Worm (Caenorhabditis elegans) whole organism, L2 larva: Measurements from ENCODE around the gene drd-1.

Source experiments
- C34F6.9 ChIP-seq: fragments of 150-350 bp; optimal IDR thresholded peaks from 2 replicates; lab custom pipeline; 2014; ENCODE audit warnings: missing biosample characterization, missing genetic modification characterization
- F13H6.1 ChIP-seq: sonication (generic microtip); optimal IDR thresholded peaks from 2 replicates; lab custom pipeline; 2016; ENCODE audit warnings: missing genetic modification characterization, missing compliant biosample characterization
- R02D3.7 ChIP-seq: fragments of 150-350 bp; optimal IDR thresholded peaks from 2 replicates; lab custom pipeline; 2014; ENCODE audit warnings: missing biosample characterization, missing genetic modification characterization
- alr-1 ChIP-seq: fragments of 150-350 bp; optimal IDR thresholded peaks from 2 replicates; lab custom pipeline; 2014; ENCODE audit warnings: missing biosample characterization, missing genetic modification characterization
- aly-2 ChIP-seq: fragments of 150-350 bp; optimal IDR thresholded peaks from 2 replicates; lab custom pipeline; 2014; ENCODE audit warnings: missing biosample characterization, missing genetic modification characterization
- blmp-1 ChIP-seq: sonication (generic microtip); optimal IDR thresholded peaks from 2 replicates; lab custom pipeline; 2017; ENCODE audit warnings: missing genetic modification characterization, mild to moderate bottlenecking, missing compliant biosample characterization, antibody characterized with exemption, moderate library complexity; ENCODE audit not compliant: insufficient read depth
- ceh-82 ChIP-seq: fragments of 150-350 bp; optimal IDR thresholded peaks from 2 replicates; lab custom pipeline; 2014; ENCODE audit warnings: missing biosample characterization, missing genetic modification characterization
- dmd-4 ChIP-seq: sonication (generic microtip); optimal IDR thresholded peaks from 2 replicates; lab custom pipeline; 2017; ENCODE audit warnings: missing biosample characterization, missing genetic modification characterization
- egl-27 ChIP-seq: sonication (generic microtip); optimal IDR thresholded peaks from 3 replicates; lab custom pipeline; 2017; ENCODE audit warnings: missing biosample characterization, missing genetic modification reagents, missing genetic modification characterization
- elt-1 ChIP-seq: fragments of 150-350 bp; optimal IDR thresholded peaks from 2 replicates; lab custom pipeline; 2014; ENCODE audit warnings: missing biosample characterization, missing genetic modification characterization
- elt-3 ChIP-seq: sonication (generic microtip); optimal IDR thresholded peaks from 2 replicates; lab custom pipeline; 2017; ENCODE audit warnings: missing biosample characterization, missing genetic modification characterization
- fos-1 ChIP-seq: fragments of 150-350 bp; optimal IDR thresholded peaks from 2 replicates; lab custom pipeline; 2014; ENCODE audit warnings: missing biosample characterization, missing genetic modification characterization
- lsy-2 ChIP-seq, 2 experiments: fragments of 150-350 bp in 1 of 2; sonication (generic microtip) in 1 of 2; optimal IDR thresholded peaks; 2 replicates each; lab custom pipeline; 2014 to 2017; ENCODE audit warnings: missing biosample characterization in 2 of 2, missing genetic modification characterization in 2 of 2
- mdl-1 ChIP-seq, 2 experiments: fragments of 150-350 bp in 1 of 2; sonication (generic microtip) in 1 of 2; optimal IDR thresholded peaks; 2 replicates each; lab custom pipeline; 2017; ENCODE audit warnings: missing biosample characterization in 2 of 2, missing genetic modification characterization in 2 of 2
- nhr-10 ChIP-seq: sonication (generic microtip); optimal IDR thresholded peaks from 2 replicates; lab custom pipeline; 2017; ENCODE audit warnings: missing biosample characterization, missing genetic modification characterization
- nhr-11 ChIP-seq: fragments of 150-350 bp; optimal IDR thresholded peaks from 2 replicates; lab custom pipeline; 2014; ENCODE audit warnings: missing biosample characterization, missing genetic modification characterization
- nhr-129 ChIP-seq: fragments of 150-350 bp; optimal IDR thresholded peaks from 2 replicates; lab custom pipeline; 2014; ENCODE audit warnings: missing biosample characterization, missing genetic modification characterization
- nhr-23 ChIP-seq: fragments of 150-350 bp; optimal IDR thresholded peaks from 2 replicates; lab custom pipeline; 2014; ENCODE audit warnings: missing biosample characterization, missing genetic modification reagents, missing genetic modification characterization
- nhr-237 ChIP-seq: fragments of 150-350 bp; optimal IDR thresholded peaks from 2 replicates; lab custom pipeline; 2014; ENCODE audit warnings: missing biosample characterization, missing genetic modification characterization
- nhr-25 ChIP-seq: fragments of 150-350 bp; sonication (generic microtip); optimal IDR thresholded peaks from 3 replicates; lab custom pipeline; 2014; ENCODE audit warnings: missing biosample characterization, missing genetic modification characterization
- nhr-6 ChIP-seq: fragments of 150-350 bp; optimal IDR thresholded peaks from 2 replicates; lab custom pipeline; 2014; ENCODE audit warnings: missing biosample characterization, missing genetic modification characterization
- nhr-77 ChIP-seq: fragments of 150-350 bp; optimal IDR thresholded peaks from 2 replicates; lab custom pipeline; 2014; ENCODE audit warnings: missing biosample characterization, missing genetic modification characterization
- sem-4 ChIP-seq: fragments of 150-350 bp; optimal IDR thresholded peaks from 2 replicates; lab custom pipeline; 2014; ENCODE audit warnings: missing biosample characterization, missing genetic modification reagents, missing genetic modification characterization
- skn-1 ChIP-seq: sonication (generic microtip); optimal IDR thresholded peaks from 2 replicates; lab custom pipeline; 2017; ENCODE audit warnings: missing biosample characterization, missing genetic modification characterization
- sma-3 ChIP-seq: sonication (generic microtip); optimal IDR thresholded peaks from 2 replicates; lab custom pipeline; 2016; ENCODE audit warnings: missing genetic modification reagents, missing genetic modification characterization, missing compliant biosample characterization
- snpc-4 ChIP-seq: fragments of 150-350 bp; optimal IDR thresholded peaks from 2 replicates; lab custom pipeline; 2014; ENCODE audit warnings: missing biosample characterization, missing genetic modification characterization
- unc-39 ChIP-seq: fragments of 150-350 bp; optimal IDR thresholded peaks from 2 replicates; lab custom pipeline; 2014; ENCODE audit warnings: missing biosample characterization, missing genetic modification characterization
- unc-55 ChIP-seq: fragments of 150-350 bp; sonication (generic microtip); optimal IDR thresholded peaks from 3 replicates; lab custom pipeline; 2014; ENCODE audit warnings: missing biosample characterization, missing genetic modification reagents, missing genetic modification characterization
- unc-62 ChIP-seq: fragments of 150-350 bp; optimal IDR thresholded peaks from 2 replicates; lab custom pipeline; 2014; ENCODE audit warnings: missing biosample characterization, missing genetic modification reagents, missing genetic modification characterization
- ztf-1 ChIP-seq: fragments of 200-800 bp; sonication (Bioruptor generic); conservative IDR thresholded peaks from 2 replicates; pipeline ENCODE4 v1.3.6; 2022; ENCODE audit warnings: missing genetic modification characterization, missing compliant biosample characterization
- ztf-11 ChIP-seq: sonication (generic microtip); optimal IDR thresholded peaks from 2 replicates; lab custom pipeline; 2017; ENCODE audit warnings: missing biosample characterization, missing genetic modification characterization

Gene drd-1

DNA sequence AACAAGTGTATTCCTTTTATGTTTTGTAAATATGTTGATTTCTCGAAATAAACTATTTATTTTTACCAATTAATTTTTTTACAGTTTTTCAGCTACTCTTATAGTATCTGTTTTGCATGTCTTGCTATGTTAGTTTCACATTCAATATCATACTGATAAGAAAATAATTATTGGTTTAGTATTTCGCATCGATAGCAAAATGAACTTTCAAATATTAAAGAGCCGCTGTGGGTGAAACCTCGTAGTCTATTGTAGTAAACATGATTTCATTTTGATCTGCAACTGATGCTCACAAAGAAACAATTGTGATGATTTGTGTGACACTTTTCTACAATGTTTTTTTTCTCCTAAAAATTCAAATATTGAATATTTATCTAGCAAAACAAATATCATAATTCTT is 4.4 kb downstream of the drd-1 start:
- TF ChIP-seq F13H6.1 (tag; lab: Kevin White, UChicago) (no peak), fos-1 (tag; lab: Kevin White, UChicago) (peak; percentile 55), unc-39 (tag; lab: Kevin White, UChicago) (no peak), elt-1 (tag; lab: Kevin White, UChicago) (no peak), alr-1 (tag; lab: Kevin White, UChicago) (no peak)
- TF ChIP-seq, all 48 proteins: peak for 1

ce11 chrII:8394205-8394604 is 6.4 kb downstream of the drd-1 start, which contains the start of gene F49E12.8:
Gene F49E12.8, minus strand, starts transcription at chrII:8394305.
- TF ChIP-seq unc-39 (tag; lab: Kevin White, UChicago) (no peak), unc-55 (GFP tag; lab: Kevin White, UChicago) (no peak), elt-3 (tag; lab: Kevin White, UChicago) (no peak), alr-1 (tag; lab: Kevin White, UChicago) (no peak), nhr-6 (tag; lab: Kevin White, UChicago) (no peak), elt-1 (tag; lab: Kevin White, UChicago) (no peak), skn-1 (no peak)

- TF ChIP-seq elt-3 (tag; lab: Kevin White, UChicago) (no peak), unc-55 (GFP tag; lab: Kevin White, UChicago) (no peak), C34F6.9 (tag; lab: Kevin White, UChicago) (no peak), ceh-82 (tag; lab: Kevin White, UChicago) (no peak), unc-62 (GFP tag; lab: Kevin White, UChicago) (no peak), sem-4 (tag; lab: Kevin White, UChicago) (no peak), alr-1 (tag; lab: Kevin White, UChicago) (no peak), F13H6.1 (tag; lab: Kevin White, UChicago) (no peak), snpc-4 (tag; lab: Kevin White, UChicago) (no peak)
Measured at ce11 chrII:8396041-8396440, 8.2 kb downstream of the drd-1 start, which contains the start of gene F49E12.7. Gene F49E12.7, minus strand, starts transcription at chrII:8396141.

DNA sequence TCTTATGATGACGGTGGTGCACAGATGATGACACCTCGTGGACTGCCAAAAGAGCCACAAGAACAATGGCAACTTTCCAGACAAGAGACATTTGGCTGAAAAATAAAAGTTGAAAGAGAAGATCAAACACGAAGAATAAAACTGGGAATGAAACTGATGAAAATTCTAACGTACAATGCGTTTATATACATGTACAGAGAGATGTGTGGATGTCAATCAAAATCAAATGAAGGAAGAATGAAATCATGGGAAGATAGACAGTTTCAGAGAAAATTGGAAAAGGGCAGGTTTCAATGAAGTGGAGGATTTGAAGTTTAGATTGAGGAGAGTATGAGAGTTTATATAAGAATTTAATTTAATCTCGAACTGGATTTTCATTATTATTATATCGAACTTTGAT is 11.2 kb downstream of the drd-1 start, which contains the start of gene dod-23:
Gene dod-23 (minus strand): TSS at position 101 of the 400 bp plus-strand sequence.
- TF ChIP-seq dmd-4 (no peak), nhr-129 (tag; lab: Kevin White, UChicago) (no peak), unc-39 (tag; lab: Kevin White, UChicago) (no peak), nhr-23 (tag; lab: Kevin White, UChicago) (no peak), nhr-25 (tag; lab: Kevin White, UChicago) (no peak), ztf-11 (tag; lab: Kevin White, UChicago) (no peak), ceh-82 (tag; lab: Kevin White, UChicago) (no peak), sem-4 (tag; lab: Kevin White, UChicago) (no peak), alr-1 (tag; lab: Kevin White, UChicago) (no peak), elt-1 (tag; lab: Kevin White, UChicago) (no peak), nhr-237 (tag; lab: Kevin White, UChicago) (no peak), fos-1 (tag; lab: Kevin White, UChicago) (no peak), mdl-1 (tag; optimal IDR thresholded peaks at IDR 0.05; lab: Kevin White, UChicago) (no peak), C34F6.9 (tag; lab: Kevin White, UChicago) (no peak)
- TF ChIP-seq, all 48 proteins: peak for 0

ce11 chrII:8399997-8400396 is 12.1 kb downstream of the drd-1 start:
- no peak for TF ChIP-seq nhr-23 (tag; lab: Kevin White, UChicago)
- TF ChIP-seq fos-1 (tag; lab: Kevin White, UChicago): peak; percentile 30
- no peak for TF ChIP-seq egl-27
- TF ChIP-seq elt-3 (tag; lab: Kevin White, UChicago): no peak
- no peak for TF ChIP-seq unc-62 (GFP tag; lab: Kevin White, UChicago)
- TF ChIP-seq sma-3 (GFP tag; lab: Kevin White, UChicago): no peak
- TF ChIP-seq, all 48 proteins: peak for 1

DNA sequence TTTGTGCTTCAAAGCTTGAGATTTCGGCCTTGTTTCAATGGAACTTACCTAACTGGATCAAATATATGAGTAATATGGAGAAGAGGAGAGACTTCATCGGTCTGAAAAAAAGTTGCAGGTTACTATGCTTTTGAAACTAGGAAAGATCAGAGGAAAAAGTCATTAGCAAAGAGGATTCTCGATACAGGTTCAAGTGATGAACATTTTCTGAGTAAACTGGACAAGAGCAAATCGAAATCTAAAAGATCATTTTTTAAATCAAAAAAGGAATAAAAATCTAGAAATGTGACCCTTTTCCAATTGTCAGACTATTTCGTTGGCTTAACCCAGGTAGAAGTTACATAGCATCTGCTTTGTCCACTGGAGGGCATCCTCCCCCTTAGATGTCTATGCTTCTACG is 16.9 kb downstream of the drd-1 start, which contains the start of gene skpo-1:
Gene skpo-1 (minus strand): TSS at position 101 of the 400 bp plus-strand sequence.
- no peak for TF ChIP-seq unc-55 (GFP tag; lab: Kevin White, UChicago)
- no peak for TF ChIP-seq fos-1 (tag; lab: Kevin White, UChicago)
- TF ChIP-seq lsy-2 (tag; optimal IDR thresholded peaks at IDR 0.05; lab: Kevin White, UChicago): no peak
- TF ChIP-seq dmd-4: no peak
- TF ChIP-seq nhr-25 (tag; lab: Kevin White, UChicago): no peak
- no peak for TF ChIP-seq sma-3 (GFP tag; lab: Kevin White, UChicago)
- no peak for TF ChIP-seq alr-1 (tag; lab: Kevin White, UChicago)
- no peak for TF ChIP-seq R02D3.7 (tag; lab: Kevin White, UChicago)
- TF ChIP-seq elt-1 (tag; lab: Kevin White, UChicago): no peak
- TF ChIP-seq ztf-1 (GFP tag; lab: Robert Waterston, UW): no peak
- no peak for TF ChIP-seq nhr-77
- no peak for TF ChIP-seq sem-4 (tag; lab: Kevin White, UChicago)
- no peak for TF ChIP-seq unc-62 (GFP tag; lab: Kevin White, UChicago)
- no peak for TF ChIP-seq aly-2 (tag; lab: Kevin White, UChicago)
- TF ChIP-seq mdl-1 (tag; optimal IDR thresholded peaks at IDR 0.05; lab: Kevin White, UChicago): no peak
- TF ChIP-seq elt-3 (tag; lab: Kevin White, UChicago): no peak
- TF ChIP-seq nhr-11 (tag; lab: Kevin White, UChicago): no peak
- TF ChIP-seq blmp-1 (tag; lab: Kevin White, UChicago): no peak
- TF ChIP-seq ceh-82 (tag; lab: Kevin White, UChicago): no peak
- no peak for TF ChIP-seq nhr-10
